Fruit fly (Drosophila melanogaster) whole organism, embryonic: ENCODE data around the gene CG12438.

Experiments used
- CG18262 ChIP-seq: fragments of 200-800 bp; optimal IDR thresholded peaks from 3 replicates; lab custom pipeline; 2019; ENCODE audit warnings: missing biosample characterization, mild to moderate bottlenecking, missing genetic modification characterization, moderate library complexity
- jigr1 ChIP-seq: fragments of 200-800 bp; sonication (Bioruptor generic); IDR thresholded peaks from 3 replicates; pipeline ENCODE4 v1.3.6; 2022; ENCODE audit warnings: missing biosample characterization, missing genetic modification characterization

- no peak for TF ChIP-seq CG18262 (tag; lab: Kevin White, UChicago)
- no peak for TF ChIP-seq jigr1 (GFP tag; lab: Robert Waterston, UW)
Measured at dm6 chr2L:8702907-8703626, 49.0 kb upstream of the CG12438 start.
